Worm (Caenorhabditis elegans): ENCODE data around the gene rpl-9.

rpl-9 gene

ce11 chrIII:7542037-7542436, 30.6 kb downstream of the rpl-9 start:
- TF ChIP-seq rcor-1 (GFP tag; IDR thresholded peaks at IDR 0.05) (no peak), egl-44 (GFP tag; IDR thresholded peaks at IDR 0.05) (no peak), nfya-2 (GFP tag; IDR thresholded peaks at IDR 0.05) (no peak), T07F8.4 (tag; optimal IDR thresholded peaks at IDR 0.05) (no peak), attf-3 (GFP tag; conservative IDR thresholded peaks at IDR 0.05) (no peak), madf-8 (GFP tag; conservative IDR thresholded peaks at IDR 0.05) (no peak), lin-54 (GFP tag; optimal IDR thresholded peaks at IDR 0.05) (no peak), zfh-2 (GFP tag; conservative IDR thresholded peaks at IDR 0.05) (no peak), F55B11.4 (tag; optimal IDR thresholded peaks at IDR 0.05; ENCODE audit: borderline replicate concordance, insufficient read depth) (no peak), nhr-120 (GFP tag; IDR thresholded peaks at IDR 0.05) (no peak), tlf-1 (GFP tag; optimal IDR thresholded peaks at IDR 0.05) (no peak), dox-1 (GFP tag; IDR thresholded peaks at IDR 0.05) (no peak), snpc-3.4 (tag; optimal IDR thresholded peaks at IDR 0.05) (no peak), nfya-1 (tag; optimal IDR thresholded peaks at IDR 0.05; ENCODE audit: borderline replicate concordance, insufficient read depth) (no peak), athp-1 (tag; optimal IDR thresholded peaks at IDR 0.05) (no peak), F10E7.11 (tag; optimal IDR thresholded peaks at IDR 0.05) (no peak), nfyb-1 (GFP tag; IDR thresholded peaks at IDR 0.05) (no peak), let-526 (GFP tag; IDR thresholded peaks at IDR 0.05) (no peak), rec-8 (tag; optimal IDR thresholded peaks at IDR 0.05) (no peak), Y53F4B.3 (GFP tag; IDR thresholded peaks at IDR 0.05) (no peak)

ce11 chrIII:7536559-7536958, 36.1 kb downstream of the rpl-9 start, which contains the start of gene lin-39:
Gene lin-39, minus strand, starts transcription at chrIII:7536632.
- TF ChIP-seq ceh-40 (GFP tag; IDR thresholded peaks at IDR 0.05) (no peak), efl-1 (GFP tag; optimal IDR thresholded peaks at IDR 0.05) (no peak), lin-40 (tag; optimal IDR thresholded peaks at IDR 0.05) (no peak)

ce11 chrIII:7535347-7535746, 37.3 kb downstream of the rpl-9 start:
- TF ChIP-seq cebp-2 (GFP tag; IDR thresholded peaks at IDR 0.05) (no peak), Y53F4B.3 (GFP tag; IDR thresholded peaks at IDR 0.05) (no peak), ztf-6 (GFP tag; IDR thresholded peaks at IDR 0.05) (no peak), F57A8.1 (GFP tag; optimal IDR thresholded peaks at IDR 0.05) (no peak), F37B4.10 (GFP tag; IDR thresholded peaks at IDR 0.05) (no peak), chd-7 (tag; optimal IDR thresholded peaks at IDR 0.05) (no peak), hsf-1 (GFP tag; IDR thresholded peaks at IDR 0.05) (no peak), lin-54 (GFP tag; optimal IDR thresholded peaks at IDR 0.05) (no peak), madf-8 (GFP tag; conservative IDR thresholded peaks at IDR 0.05) (no peak), B0035.1 (tag; optimal IDR thresholded peaks at IDR 0.05) (no peak), rpc-1 (optimal IDR thresholded peaks at IDR 0.05) (no peak), rpc-1 (tag; optimal IDR thresholded peaks at IDR 0.05) (no peak), aptf-2 (GFP tag; conservative IDR thresholded peaks at IDR 0.05) (no peak)

ce11 chrIII:7534648-7535047, 38.0 kb downstream of the rpl-9 start:
- TF ChIP-seq mel-28 (tag; optimal IDR thresholded peaks at IDR 0.05; ENCODE audit: borderline replicate concordance) = no peak
- no peak for TF ChIP-seq attf-3 (GFP tag; conservative IDR thresholded peaks at IDR 0.05)
- no peak for TF ChIP-seq dpff-1 (tag; optimal IDR thresholded peaks at IDR 0.05)

Data from whole organism, young adult.